Worm (Caenorhabditis elegans) whole organism, L4 larva: ENCODE data around the gene lgc-16.

ENCODE experiments used
- F44E2.7 ChIP-seq: fragments of 200-800 bp; sonication (Bioruptor generic); IDR thresholded peaks from 2 replicates; pipeline ENCODE4 v2.1.2; 2022; ENCODE audit warnings: missing genetic modification characterization, missing compliant biosample characterization
- Y48G9A.11 ChIP-seq: fragments of 200-800 bp; sonication (Bioruptor generic); IDR thresholded peaks from 2 replicates; pipeline ENCODE4 v1.3.6; 2022; ENCODE audit warnings: missing genetic modification reagents, missing genetic modification characterization, missing compliant biosample characterization
- ama-1 ChIP-seq: fragments of 150-350 bp; optimal IDR thresholded peaks from 2 replicates; lab custom pipeline; 2014; ENCODE audit warnings: inconsistent platforms, mixed read lengths
- nhr-76 ChIP-seq: fragments of 150-350 bp; optimal IDR thresholded peaks from 2 replicates; lab custom pipeline; 2014; ENCODE audit warnings: missing biosample characterization, missing genetic modification characterization
- pha-4 ChIP-seq, 2 experiments: fragments of 150-350 bp in 1 of 2; fragments of 200-800 bp in 1 of 2; sonication (Bioruptor generic) in 1 of 2; IDR thresholded peaks in 1 of 2; optimal IDR thresholded peaks in 1 of 2; 2 replicates each; pipeline versions ENCODE4 v1.3.6 to Lab custom; 2014 to 2022; ENCODE audit warnings: missing genetic modification characterization in 2 of 2, missing genetic modification reagents in 2 of 2, missing biosample characterization in 1 of 2, missing compliant biosample characterization in 1 of 2
- unc-62 ChIP-seq, 3 experiments: fragments of 150-350 bp in 1 of 3; sonication (generic microtip); optimal IDR thresholded peaks in 2 of 3; peaks in 1 of 3; 1 replicate in 1 of 3; 2 replicates in 2 of 3; lab custom pipeline; 2014 to 2017; ENCODE audit warnings: missing biosample characterization in 3 of 3, missing genetic modification characterization in 3 of 3, missing genetic modification reagents in 3 of 3, missing genotype in 1 of 3

ce11 chrX:12114024-12114423 is 4.4 kb upstream of the lgc-16 start, which contains the start of gene lgc-15:
- TF ChIP-seq unc-62 (GFP tag; optimal IDR thresholded peaks at IDR 0.05 in 1 of 2; lab: Kevin White, UChicago) (no peak), unc-62 (tag; optimal IDR thresholded peaks at IDR 0.05; lab: Kevin White, UChicago) (no peak), nhr-76 (tag; lab: Kevin White, UChicago) (no peak), Y48G9A.11 (no peak), pha-4 (GFP tag; IDR thresholded peaks at IDR 0.05; lab: Robert Waterston, UW) (no peak), pha-4 (tag; optimal IDR thresholded peaks at IDR 0.05; lab: Kevin White, UChicago) (no peak), F44E2.7 (GFP tag; lab: Robert Waterston, UW) (no peak), ama-1 (lab: Kevin White, UChicago) (no peak)
